Fruit fly (Drosophila melanogaster) whole organism, embryonic: Measurements from ENCODE around the gene Tmx3.

Source experiments
- CG11560 ChIP-seq: fragments of 200-800 bp; sonication (Bioruptor generic); IDR thresholded peaks from 3 replicates; pipeline ENCODE4 v1.3.6; 2022; ENCODE audit warnings: missing biosample characterization, missing genetic modification characterization
- CG14014 ChIP-seq: fragments of 200-800 bp; sonication (Bioruptor generic); IDR thresholded peaks from 2 replicates; pipeline ENCODE4 v1.3.6; 2022; ENCODE audit warnings: missing biosample characterization, missing genetic modification characterization
- Sox100B ChIP-seq: fragments of 200-800 bp; sonication (Bioruptor generic); optimal IDR thresholded peaks from 3 replicates; lab custom pipeline; 2018; ENCODE audit warnings: missing biosample characterization, mild to moderate bottlenecking, missing genetic modification characterization
- Sox102F ChIP-seq: fragments of 200-800 bp; sonication (Bioruptor generic); optimal IDR thresholded peaks from 2 replicates; lab custom pipeline; 2018; ENCODE audit warnings: missing biosample characterization, mild to moderate bottlenecking, missing genetic modification characterization, moderate library complexity
- Spps ChIP-seq: fragments of 200-800 bp; sonication (Bioruptor generic); optimal IDR thresholded peaks from 2 replicates; lab custom pipeline; 2018; ENCODE audit warnings: missing biosample characterization, mild to moderate bottlenecking, missing genetic modification characterization
- eyg ChIP-seq: fragments of 200-800 bp; sonication (Bioruptor generic); optimal IDR thresholded peaks from 3 replicates; lab custom pipeline; 2016; ENCODE audit warnings: missing biosample characterization, missing genetic modification characterization
- fru ChIP-seq: fragments of >200 bp; optimal IDR thresholded peaks from 2 replicates; lab custom pipeline; 2017
- nmo ChIP-seq: fragments of 200-800 bp; sonication (Bioruptor generic); optimal IDR thresholded peaks from 2 replicates; lab custom pipeline; 2018; ENCODE audit warnings: missing biosample characterization, mild to moderate bottlenecking, missing genetic modification characterization, moderate library complexity
- ttk ChIP-seq: fragments of 200-800 bp; sonication (Bioruptor generic); IDR thresholded peaks from 2 replicates; pipeline ENCODE4 v2.1.2; 2022; ENCODE audit warnings: missing biosample characterization, missing genetic modification characterization
- wek ChIP-seq: fragments of 200-800 bp; sonication (Bioruptor generic); optimal IDR thresholded peaks from 3 replicates; lab custom pipeline; 2018; ENCODE audit warnings: missing biosample characterization, mild to moderate bottlenecking, missing genetic modification characterization, moderate library complexity
- yki ChIP-seq: fragments of >200 bp; optimal IDR thresholded peaks from 3 replicates; lab custom pipeline; 2018

- TF ChIP-seq Sox102F (GFP tag; lab: Kevin White, UChicago): no peak
- no peak for TF ChIP-seq fru (lab: Kevin White, UChicago)
- no peak for TF ChIP-seq CG11560
- no peak for TF ChIP-seq CG14014 (GFP tag; lab: Robert Waterston, UW)
- TF ChIP-seq yki: no peak
- TF ChIP-seq wek (GFP tag; lab: Kevin White, UChicago): no peak
- no peak for TF ChIP-seq Sox100B
- TF ChIP-seq ttk (GFP tag; lab: Robert Waterston, UW): no peak
- TF ChIP-seq nmo: no peak
- no peak for TF ChIP-seq Spps (tag; lab: Kevin White, UChicago)
- no peak for TF ChIP-seq eyg
These were observed 45.4 kb upstream of the Tmx3 start for dm6 chr3L:16183493-16183892.
